Worm (Caenorhabditis elegans) whole organism, L1 larva: ENCODE measurements around the gene twk-4.

Source experiments
- blmp-1 ChIP-seq: fragments of 150-350 bp; optimal IDR thresholded peaks from 2 replicates; lab custom pipeline; 2014; ENCODE audit warnings: missing biosample characterization, missing genetic modification characterization
- elt-3 ChIP-seq, 6 experiments: fragments of 150-350 bp in 1 of 6; sonication (generic microtip); optimal IDR thresholded peaks; 2 replicates each; lab custom pipeline; 2017 to 2018; ENCODE audit warnings: missing biosample characterization in 6 of 6, missing genetic modification characterization in 6 of 6, inconsistent platforms in 1 of 6
- fos-1 ChIP-seq: fragments of 150-350 bp; optimal IDR thresholded peaks from 2 replicates; lab custom pipeline; 2014; ENCODE audit warnings: missing biosample characterization, missing genetic modification characterization
- nhr-76 ChIP-seq: sonication (generic microtip); optimal IDR thresholded peaks from 2 replicates; lab custom pipeline; 2017; ENCODE audit warnings: missing biosample characterization, missing genetic modification characterization
- pqm-1 ChIP-seq: sonication (generic microtip); optimal IDR thresholded peaks from 3 replicates; lab custom pipeline; 2017; ENCODE audit warnings: missing biosample characterization, missing genetic modification characterization

DNA sequence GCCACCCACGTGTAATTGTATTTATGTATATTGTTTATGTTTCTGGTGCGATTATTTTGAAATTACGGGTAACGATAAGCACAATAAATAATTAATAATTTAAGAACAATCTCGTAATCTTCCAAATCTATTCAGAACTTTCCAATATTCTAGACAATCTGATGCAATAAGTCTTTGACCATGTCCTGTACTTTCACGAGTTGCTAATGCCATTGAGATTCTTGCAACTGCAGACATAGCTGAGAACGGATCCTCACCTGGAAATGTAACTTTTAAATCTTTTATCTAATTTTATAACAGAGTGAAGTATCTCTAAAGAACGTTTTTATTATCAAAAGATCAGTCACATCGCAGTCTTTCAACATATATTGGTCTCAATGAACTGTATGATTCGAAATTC is 30.7 kb downstream of the twk-4 start:
- TF ChIP-seq pqm-1 (tag; lab: Kevin White, UChicago) (no peak), fos-1 (tag; lab: Kevin White, UChicago) (no peak), nhr-76 (no peak), blmp-1 (no peak), elt-3 (tag; optimal IDR thresholded peaks at IDR 0.05; lab: Kevin White, UChicago) (no peak)
